Fruit fly (Drosophila melanogaster) whole organism, embryonic: ENCODE measurements around the gene mgr.

Source experiments
- Antp ChIP-seq: fragments of 200-800 bp; sonication (Bioruptor generic); optimal IDR thresholded peaks from 3 replicates; lab custom pipeline; 2016; ENCODE audit warnings: missing biosample characterization, missing genetic modification characterization
- B-H1 ChIP-seq: fragments of 200-800 bp; sonication (Bioruptor generic); IDR thresholded peaks from 3 replicates; pipeline ENCODE4 v1.3.6; 2022; ENCODE audit warnings: missing biosample characterization, missing genetic modification characterization
- CG12219 ChIP-seq: fragments of 200-800 bp; sonication (Bioruptor generic); optimal IDR thresholded peaks from 3 replicates; lab custom pipeline; 2018; ENCODE audit warnings: missing biosample characterization, mild to moderate bottlenecking, missing genetic modification characterization
- CG12659 ChIP-seq: fragments of 200-800 bp; sonication (Bioruptor generic); optimal IDR thresholded peaks from 3 replicates; lab custom pipeline; 2017; ENCODE audit warnings: mild to moderate bottlenecking, missing biosample characterization, missing genetic modification reagents, missing genetic modification characterization
- CG12769 ChIP-seq: fragments of 200-800 bp; sonication (Bioruptor generic); optimal IDR thresholded peaks from 2 replicates; lab custom pipeline; 2019; ENCODE audit warnings: missing biosample characterization, mild to moderate bottlenecking, missing genetic modification characterization, moderate library complexity
- CG14014 ChIP-seq: fragments of 200-800 bp; sonication (Bioruptor generic); IDR thresholded peaks from 2 replicates; pipeline ENCODE4 v1.3.6; 2022; ENCODE audit warnings: missing biosample characterization, missing genetic modification characterization
- CG15601 ChIP-seq: fragments of 200-800 bp; sonication (Bioruptor generic); optimal IDR thresholded peaks from 3 replicates; lab custom pipeline; 2019; ENCODE audit warnings: missing biosample characterization, mild to moderate bottlenecking, missing genetic modification characterization, moderate library complexity
- CG1647 ChIP-seq: fragments of 200-800 bp; sonication (Bioruptor generic); optimal IDR thresholded peaks from 3 replicates; lab custom pipeline; 2016; ENCODE audit warnings: missing biosample characterization, missing genetic modification characterization
- CG16779 ChIP-seq: fragments of 200-800 bp; sonication (Bioruptor generic); IDR thresholded peaks from 2 replicates; pipeline ENCODE4 v1.3.6; 2022; ENCODE audit warnings: missing biosample characterization, missing genetic modification characterization
- CG17186 ChIP-seq: fragments of 200-800 bp; sonication (Bioruptor generic); optimal IDR thresholded peaks from 3 replicates; lab custom pipeline; 2017; ENCODE audit warnings: missing biosample characterization, missing genetic modification reagents, missing genetic modification characterization
- CG18619 ChIP-seq: fragments of 200-800 bp; sonication (Bioruptor generic); optimal IDR thresholded peaks from 3 replicates; lab custom pipeline; 2017; ENCODE audit warnings: missing biosample characterization, mild to moderate bottlenecking, missing genetic modification characterization
- CG3281 ChIP-seq: fragments of 200-800 bp; sonication (Bioruptor generic); optimal IDR thresholded peaks from 3 replicates; lab custom pipeline; 2017; ENCODE audit warnings: missing biosample characterization, mild to moderate bottlenecking, missing genetic modification characterization
- CG33557 ChIP-seq: fragments of 200-800 bp; sonication (Bioruptor generic); optimal IDR thresholded peaks from 2 replicates; lab custom pipeline; 2019; ENCODE audit warnings: missing biosample characterization, mild to moderate bottlenecking, missing genetic modification characterization, moderate library complexity
- CG3407 ChIP-seq: fragments of 200-800 bp; sonication (Bioruptor generic); optimal IDR thresholded peaks from 2 replicates; lab custom pipeline; 2018; ENCODE audit warnings: missing biosample characterization, mild to moderate bottlenecking, missing genetic modification characterization
- CG42726 ChIP-seq: fragments of 200-800 bp; sonication (Bioruptor generic); IDR thresholded peaks from 2 replicates; pipeline ENCODE4 v1.3.6; 2022; ENCODE audit warnings: missing biosample characterization, missing genetic modification characterization; ENCODE audit not compliant: partially characterized antibody
- CG4360 ChIP-seq: fragments of 200-800 bp; sonication (Bioruptor generic); IDR thresholded peaks from 2 replicates; pipeline ENCODE4 v1.3.6; 2022; ENCODE audit warnings: missing biosample characterization, missing genetic modification characterization
- CG5245 ChIP-seq: fragments of 200-800 bp; sonication (Bioruptor generic); optimal IDR thresholded peaks from 3 replicates; lab custom pipeline; 2016; ENCODE audit warnings: missing biosample characterization, missing genetic modification characterization
- CG6689 ChIP-seq: fragments of 200-800 bp; sonication (Bioruptor generic); IDR thresholded peaks from 2 replicates; pipeline ENCODE4 v1.3.6; 2022; ENCODE audit warnings: missing biosample characterization, missing genetic modification characterization
- CG6813 ChIP-seq: fragments of 200-800 bp; sonication (Bioruptor generic); optimal IDR thresholded peaks from 2 replicates; lab custom pipeline; 2017; ENCODE audit warnings: missing biosample characterization, missing genetic modification characterization, mild to moderate bottlenecking, moderate library complexity, missing genetic modification reagents
- CG7357 ChIP-seq: fragments of 200-800 bp; sonication (Bioruptor generic); IDR thresholded peaks from 3 replicates; pipeline ENCODE4 v1.3.6; 2022; ENCODE audit warnings: missing biosample characterization, missing genetic modification characterization
- CG8765 ChIP-seq: fragments of 200-800 bp; sonication (Bioruptor generic); IDR thresholded peaks from 2 replicates; pipeline ENCODE4 v1.3.6; 2022; ENCODE audit warnings: missing biosample characterization, missing genetic modification characterization
- CHES-1-like ChIP-seq: fragments of 200-800 bp; sonication (Bioruptor generic); optimal IDR thresholded peaks from 2 replicates; lab custom pipeline; 2016; ENCODE audit warnings: missing biosample characterization, missing genetic modification characterization
- Camta ChIP-seq: fragments of 200-800 bp; sonication (Bioruptor generic); optimal IDR thresholded peaks from 2 replicates; lab custom pipeline; 2016; ENCODE audit warnings: missing biosample characterization, missing genetic modification characterization
- D ChIP-seq, 2 experiments: fragments of 200-800 bp in 1 of 2; fragments of >200 bp in 1 of 2; sonication (Bioruptor generic) in 1 of 2; optimal IDR thresholded peaks; 2 replicates in 1 of 2; 3 replicates in 1 of 2; lab custom pipeline; 2017; ENCODE audit warnings: mild to moderate bottlenecking in 1 of 2, missing biosample characterization in 1 of 2, missing genetic modification characterization in 1 of 2, missing genetic modification reagents in 1 of 2
- Deaf1 ChIP-seq: fragments of 200-800 bp; optimal IDR thresholded peaks from 3 replicates; lab custom pipeline; 2019; ENCODE audit warnings: missing biosample characterization, mild to moderate bottlenecking, missing genetic modification characterization, moderate library complexity
- Dek ChIP-seq: fragments of 200-800 bp; sonication (Bioruptor generic); optimal IDR thresholded peaks from 3 replicates; lab custom pipeline; 2019; ENCODE audit warnings: missing biosample characterization, mild to moderate bottlenecking, missing genetic modification characterization, moderate library complexity
- Doc2 ChIP-seq: fragments of 200-800 bp; sonication (Bioruptor generic); IDR thresholded peaks from 2 replicates; pipeline ENCODE4 v1.3.6; 2022; ENCODE audit warnings: missing biosample characterization, missing genetic modification characterization
- ERR ChIP-seq: fragments of 200-800 bp; sonication (Bioruptor generic); optimal IDR thresholded peaks from 2 replicates; lab custom pipeline; 2016; ENCODE audit warnings: missing biosample characterization, missing genetic modification characterization
- Gsc ChIP-seq: fragments of 200-800 bp; sonication (Bioruptor generic); IDR thresholded peaks from 2 replicates; pipeline ENCODE4 v1.3.6; 2022; ENCODE audit warnings: missing biosample characterization, missing genetic modification characterization
- Gug ChIP-seq: fragments of 200-800 bp; sonication (Bioruptor generic); IDR thresholded peaks from 4 replicates; pipeline ENCODE4 v1.3.6; 2022; ENCODE audit warnings: missing biosample characterization, missing genetic modification characterization
- Hmx ChIP-seq: fragments of 200-800 bp; sonication (Bioruptor generic); optimal IDR thresholded peaks from 2 replicates; lab custom pipeline; 2016; ENCODE audit warnings: missing biosample characterization, missing genetic modification characterization
- Mes4 ChIP-seq: fragments of 200-800 bp; sonication (Bioruptor generic); optimal IDR thresholded peaks from 2 replicates; lab custom pipeline; 2016; ENCODE audit warnings: missing biosample characterization, missing genetic modification characterization
- Side ChIP-seq: fragments of 200-800 bp; sonication (Bioruptor generic); optimal IDR thresholded peaks from 2 replicates; lab custom pipeline; 2016; ENCODE audit warnings: missing biosample characterization, missing genetic modification characterization
- Taf1 ChIP-seq: fragments of 200-800 bp; sonication (Bioruptor generic); IDR thresholded peaks from 2 replicates; pipeline ENCODE4 v1.3.6; 2022; ENCODE audit warnings: missing biosample characterization, missing genetic modification characterization
- ab ChIP-seq: fragments of 200-800 bp; sonication (Bioruptor generic); optimal IDR thresholded peaks from 2 replicates; lab custom pipeline; 2016; ENCODE audit warnings: missing biosample characterization, missing genetic modification characterization
- ap ChIP-seq: fragments of 200-800 bp; sonication (Bioruptor generic); IDR thresholded peaks from 2 replicates; pipeline ENCODE4 v1.3.6; 2022; ENCODE audit warnings: missing biosample characterization, missing genetic modification characterization
- bab2 ChIP-seq: fragments of 200-800 bp; sonication (Bioruptor generic); optimal IDR thresholded peaks from 2 replicates; lab custom pipeline; 2016; ENCODE audit warnings: missing biosample characterization, missing genetic modification characterization
- cg ChIP-seq: fragments of 200-800 bp; sonication (Bioruptor generic); optimal IDR thresholded peaks from 3 replicates; lab custom pipeline; 2019; ENCODE audit warnings: missing biosample characterization, mild to moderate bottlenecking, missing genetic modification characterization, moderate library complexity
- corto ChIP-seq: fragments of 200-800 bp; sonication (Bioruptor generic); optimal IDR thresholded peaks from 2 replicates; lab custom pipeline; 2016; ENCODE audit warnings: missing biosample characterization, mild to moderate bottlenecking, missing genetic modification characterization, moderate library complexity
- gce ChIP-seq: fragments of 200-800 bp; sonication (Bioruptor generic); IDR thresholded peaks from 3 replicates; pipeline ENCODE4 v1.3.6; 2022; ENCODE audit warnings: missing biosample characterization, missing genetic modification characterization
- gsb-n ChIP-seq: fragments of 200-800 bp; sonication (Bioruptor generic); optimal IDR thresholded peaks from 3 replicates; lab custom pipeline; 2018; ENCODE audit warnings: missing biosample characterization, mild to moderate bottlenecking, missing genetic modification characterization
- gt ChIP-seq: fragments of 200-800 bp; sonication (Bioruptor generic); IDR thresholded peaks from 2 replicates; pipeline ENCODE4 v1.3.6; 2022; ENCODE audit warnings: missing biosample characterization, missing genetic modification characterization
- mirr ChIP-seq: fragments of 200-800 bp; sonication (Bioruptor generic); optimal IDR thresholded peaks from 3 replicates; lab custom pipeline; 2018; ENCODE audit warnings: missing biosample characterization, mild to moderate bottlenecking, missing genetic modification characterization
- nerfin-1 ChIP-seq: fragments of 200-800 bp; sonication (Bioruptor generic); optimal IDR thresholded peaks from 3 replicates; lab custom pipeline; 2019; ENCODE audit warnings: missing biosample characterization, mild to moderate bottlenecking, missing genetic modification characterization, moderate library complexity
- pita ChIP-seq: fragments of 200-800 bp; sonication (Bioruptor generic); optimal IDR thresholded peaks from 2 replicates; lab custom pipeline; 2017; ENCODE audit warnings: missing biosample characterization, mild to moderate bottlenecking, missing genetic modification characterization
- ranshi ChIP-seq: fragments of 200-800 bp; sonication (Bioruptor generic); IDR thresholded peaks from 2 replicates; pipeline ENCODE4 v1.3.6; 2022; ENCODE audit warnings: missing biosample characterization, missing genetic modification characterization
- rib ChIP-seq: fragments of 200-800 bp; sonication (Bioruptor generic); IDR thresholded peaks from 2 replicates; pipeline ENCODE4 v1.3.6; 2022; ENCODE audit warnings: missing biosample characterization, missing genetic modification characterization
- sob ChIP-seq: fragments of 200-800 bp; sonication (Bioruptor generic); IDR thresholded peaks from 2 replicates; pipeline ENCODE4 v1.3.6; 2022; ENCODE audit warnings: missing biosample characterization, missing genetic modification characterization
- vnd ChIP-seq: fragments of 200-800 bp; sonication (Bioruptor generic); IDR thresholded peaks from 3 replicates; pipeline ENCODE4 v1.3.6; 2022; ENCODE audit warnings: missing biosample characterization, missing genetic modification characterization; ENCODE audit not compliant: partially characterized antibody
- wor ChIP-seq: fragments of 200-800 bp; sonication (Bioruptor generic); IDR thresholded peaks from 2 replicates; pipeline ENCODE4 v1.3.6; 2022; ENCODE audit warnings: missing biosample characterization, missing genetic modification characterization

Gene mgr

dm6 chr3R:11454210-11454904, 44.7 kb upstream of the mgr start (continued):
- TF ChIP-seq pita (GFP tag; lab: Kevin White, UChicago) (no peak), nerfin-1 (tag; lab: Kevin White, UChicago) (no peak), CHES-1-like (GFP tag; lab: Kevin White, UChicago) (peak; percentile 32), Side (GFP tag; lab: Kevin White, UChicago) (no peak), CG12219 (peak; percentile 29), CG5245 (GFP tag; lab: Kevin White, UChicago) (no peak), wor (GFP tag; lab: Robert Waterston, UW) (no peak), Gsc (no peak), CG14014 (GFP tag; lab: Robert Waterston, UW) (peak; percentile 57; the same call in 1 of the 2 replicates), ap (GFP tag; lab: Robert Waterston, UW) (no peak), gt (GFP tag; lab: Robert Waterston, UW) (no peak), Camta (GFP tag; lab: Kevin White, UChicago) (peak; percentile 33), Antp (peak; percentile 11), gsb-n (no peak), CG4360 (no peak), CG7357 (GFP tag; lab: Robert Waterston, UW) (no peak), D (optimal IDR thresholded peaks at IDR 0.05; lab: Kevin White, UChicago) (no peak), D (GFP tag; optimal IDR thresholded peaks at IDR 0.05; lab: Kevin White, UChicago) (no peak), bab2 (GFP tag; lab: Kevin White, UChicago) (peak; percentile 19), corto (GFP tag; lab: Kevin White, UChicago) (peak; percentile 13), ab (GFP tag; lab: Kevin White, UChicago) (peak; percentile 2), CG16779 (no peak), CG1647 (GFP tag; lab: Kevin White, UChicago) (no peak), cg (GFP tag; lab: Kevin White, UChicago) (no peak), CG33557 (GFP tag; lab: Kevin White, UChicago) (no peak), mirr (GFP tag; lab: Kevin White, UChicago) (no peak), CG3281 (GFP tag; lab: Kevin White, UChicago) (peak; percentile 74), Deaf1 (tag; lab: Kevin White, UChicago) (peak; percentile 63), gce (no peak), CG17186 (no peak), ranshi (GFP tag; lab: Robert Waterston, UW) (peak; percentile 26; the same call in 1 of the 2 replicates), CG3407 (GFP tag; lab: Kevin White, UChicago) (no peak), CG12769 (tag; lab: Kevin White, UChicago) (peak; percentile 49), Doc2 (no peak), CG15601 (tag; lab: Kevin White, UChicago) (no peak), Dek (tag; lab: Kevin White, UChicago) (peak; percentile 68), sob (GFP tag; lab: Robert Waterston, UW) (peak; percentile 59; the same call in 1 of the 2 replicates), Hmx (GFP tag; lab: Kevin White, UChicago) (peak; percentile 40), Gug (GFP tag; lab: Robert Waterston, UW) (peak; percentile 53; the same call in 2 of the 4 replicates), Mes4 (GFP tag; lab: Kevin White, UChicago) (no peak), Taf1 (GFP tag; lab: Robert Waterston, UW) (no peak), CG6689 (GFP tag; lab: Robert Waterston, UW) (peak; percentile 58), rib (no peak; the same call in 1 of the 2 replicates), vnd (no peak), B-H1 (GFP tag; lab: Robert Waterston, UW) (no peak; the same call in 2 of the 3 replicates), CG42726 (GFP tag; lab: Robert Waterston, UW) (no peak), CG6813 (no peak), CG12659 (GFP tag; lab: Kevin White, UChicago) (peak; percentile 66), CG18619 (peak; percentile 68), ERR (GFP tag; lab: Kevin White, UChicago) (no peak), CG8765 (no peak)
